Fruit fly (Drosophila melanogaster): Measurements from ENCODE around the gene comt.

comt gene

dm6 chrX:13280235-13280634, 21.4 kb downstream of the comt start:
- TF ChIP-seq achi (GFP tag; optimal IDR thresholded peaks at IDR 0.05), result no peak
- TF ChIP-seq fd85E (GFP tag; optimal IDR thresholded peaks at IDR 0.05), result no peak
- TF ChIP-seq OdsH (GFP tag; optimal IDR thresholded peaks at IDR 0.05), result no peak
- no peak for TF ChIP-seq lz (GFP tag; optimal IDR thresholded peaks at IDR 0.05)
- no peak for TF ChIP-seq net (GFP tag; optimal IDR thresholded peaks at IDR 0.05)
- no peak for TF ChIP-seq Met (GFP tag; optimal IDR thresholded peaks at IDR 0.05)
- no peak for TF ChIP-seq Sox14 (GFP tag; optimal IDR thresholded peaks at IDR 0.05)
- TF ChIP-seq fkh (GFP tag; optimal IDR thresholded peaks at IDR 0.05), result peak; percentile 30
- no peak for TF ChIP-seq Eip93F (GFP tag; optimal IDR thresholded peaks at IDR 0.05)

- no peak for TF ChIP-seq cyc (GFP tag; optimal IDR thresholded peaks at IDR 0.05)
- peak; percentile 52 for TF ChIP-seq Eip78C (GFP tag)
These were observed 21.9 kb downstream of the comt start for dm6 chrX:13280738-13281137.

dm6 chrX:13281244-13281877, 22.5 kb downstream of the comt start:
- TF ChIP-seq CG6808 (GFP tag; optimal IDR thresholded peaks at IDR 0.05) (no peak), CG1621 (tag; optimal IDR thresholded peaks at IDR 0.05) (no peak), svp (GFP tag) (peak; percentile 62), Ets21C (GFP tag; optimal IDR thresholded peaks at IDR 0.05) (no peak), Eip75B (GFP tag; optimal IDR thresholded peaks at IDR 0.05) (no peak), CG10631 (GFP tag; optimal IDR thresholded peaks at IDR 0.05) (no peak), CG34406 (GFP tag; optimal IDR thresholded peaks at IDR 0.05) (no peak), Sox14 (GFP tag; optimal IDR thresholded peaks at IDR 0.05) (no peak), Ets96B (tag; optimal IDR thresholded peaks at IDR 0.05) (no peak), acj6 (GFP tag; optimal IDR thresholded peaks at IDR 0.05) (no peak), lz (GFP tag; optimal IDR thresholded peaks at IDR 0.05) (peak; percentile 0), Eip78C (GFP tag) (peak; percentile 54), CG6163 (GFP tag; IDR thresholded peaks at IDR 0.05) (no peak), CG3032 (tag; optimal IDR thresholded peaks at IDR 0.05) (no peak), Lpt (GFP tag; optimal IDR thresholded peaks at IDR 0.05) (no peak), CG3919 (GFP tag; optimal IDR thresholded peaks at IDR 0.05) (no peak), dac (GFP tag; optimal IDR thresholded peaks at IDR 0.05) (no peak), ss (GFP tag; optimal IDR thresholded peaks at IDR 0.05) (no peak), eg (GFP tag; IDR thresholded peaks at IDR 0.05) (no peak), salr (GFP tag; optimal IDR thresholded peaks at IDR 0.05) (no peak), CG6792 (GFP tag; optimal IDR thresholded peaks at IDR 0.05) (no peak), fkh (GFP tag; optimal IDR thresholded peaks at IDR 0.05) (peak; percentile 71), Smox (GFP tag; optimal IDR thresholded peaks at IDR 0.05) (no peak), CG16779 (tag; optimal IDR thresholded peaks at IDR 0.05) (no peak), Gug (GFP tag; IDR thresholded peaks at IDR 0.05) (no peak), CG6276 (GFP tag; optimal IDR thresholded peaks at IDR 0.05) (no peak), Hr39 (GFP tag; optimal IDR thresholded peaks at IDR 0.05) (no peak), CG15336 (GFP tag; IDR thresholded peaks at IDR 0.05) (no peak), Sox102F (GFP tag; optimal IDR thresholded peaks at IDR 0.05) (no peak), CG8632 (GFP tag; optimal IDR thresholded peaks at IDR 0.05) (no peak), Eip93F (GFP tag; optimal IDR thresholded peaks at IDR 0.05) (no peak), CG9139 (GFP tag; optimal IDR thresholded peaks at IDR 0.05) (no peak), CG6854 (GFP tag; optimal IDR thresholded peaks at IDR 0.05) (no peak), dsx (GFP tag; optimal IDR thresholded peaks at IDR 0.05; ENCODE audit: poor library complexity, severe bottlenecking) (no peak), Met (GFP tag; optimal IDR thresholded peaks at IDR 0.05) (peak; percentile 11), vri (GFP tag; optimal IDR thresholded peaks at IDR 0.05) (no peak), esn (GFP tag; optimal IDR thresholded peaks at IDR 0.05) (no peak), Hr4 (GFP tag; optimal IDR thresholded peaks at IDR 0.05) (no peak), CG32006 (GFP tag; optimal IDR thresholded peaks at IDR 0.05) (peak; percentile 9)
